Worm (Caenorhabditis elegans) whole organism, midembryonic: ENCODE measurements around the gene tag-325.

Experiments
- T22C8.4 ChIP-seq: fragments of 200-800 bp; sonication (Bioruptor generic); IDR thresholded peaks from 2 replicates; pipeline ENCODE4 v1.3.6; 2022; ENCODE audit warnings: missing genetic modification characterization, missing compliant biosample characterization
- flt-1 ChIP-seq: fragments of 200-800 bp; sonication (Bioruptor generic); IDR thresholded peaks from 2 replicates; pipeline ENCODE4 v1.3.6; 2022; ENCODE audit warnings: missing genetic modification characterization, missing compliant biosample characterization
- ref-1 ChIP-seq: fragments of 200-800 bp; sonication (Bioruptor generic); conservative IDR thresholded peaks from 2 replicates; pipeline ENCODE4 v1.3.6; 2022; ENCODE audit warnings: missing genetic modification reagents, missing genetic modification characterization, missing compliant biosample characterization
- tab-1 ChIP-seq: fragments of 200-800 bp; sonication (Bioruptor generic); IDR thresholded peaks from 2 replicates; pipeline ENCODE4 v1.3.6; 2022; ENCODE audit warnings: missing genetic modification characterization, missing compliant biosample characterization
- ztf-23 ChIP-seq: fragments of 200-800 bp; sonication (Bioruptor generic); IDR thresholded peaks from 2 replicates; pipeline ENCODE4 v1.3.6; 2022; ENCODE audit warnings: missing genetic modification reagents, missing genetic modification characterization, missing compliant biosample characterization

ce11 chrIII:4802707-4803106 lies 6.1 kb downstream of the tag-325 start, which contains the start of gene metl-5:
- TF ChIP-seq ztf-23 (GFP tag; lab: Robert Waterston, UW): no peak
- TF ChIP-seq T22C8.4: no peak
- TF ChIP-seq flt-1 (GFP tag; lab: Robert Waterston, UW): no peak
- no peak for TF ChIP-seq tab-1
- TF ChIP-seq ref-1 (GFP tag; lab: Robert Waterston, UW): no peak
